Worm (Caenorhabditis elegans) whole organism, mixed stage, embryonic: ENCODE results near the gene math-38.

ENCODE experiments used
- ces-1 ChIP-seq: fragments of 150-350 bp; optimal IDR thresholded peaks from 2 replicates; lab custom pipeline; 2014; ENCODE audit warnings: missing biosample characterization, missing genetic modification reagents, missing genetic modification characterization
- nhr-12 ChIP-seq: fragments of 150-350 bp; optimal IDR thresholded peaks from 2 replicates; lab custom pipeline; 2014; ENCODE audit warnings: missing biosample characterization, missing genetic modification characterization
- nhr-76 ChIP-seq: sonication (generic microtip); optimal IDR thresholded peaks from 2 replicates; lab custom pipeline; 2017; ENCODE audit warnings: missing biosample characterization, missing genetic modification characterization

DNA sequence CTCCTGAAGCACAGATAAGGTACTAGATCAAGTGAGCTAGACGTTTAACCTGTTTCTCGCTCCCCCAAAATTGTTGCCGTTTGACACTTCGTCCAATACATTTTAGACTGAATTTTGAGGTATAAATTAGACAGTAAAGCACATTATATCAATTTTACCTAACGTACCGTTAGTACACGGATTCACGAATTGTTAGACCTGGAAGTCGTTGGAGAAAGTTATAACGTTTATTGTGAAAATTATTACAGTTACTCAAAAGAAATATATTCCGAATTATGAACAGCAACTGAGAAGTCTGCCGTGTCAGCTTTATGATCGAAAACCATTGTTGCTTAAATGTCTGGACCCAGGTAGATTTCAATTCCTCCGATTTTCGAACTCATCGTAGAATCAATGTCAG, 18.9 kb downstream of the math-38 start:
- TF ChIP-seq nhr-76 (tag; lab: Kevin White, UChicago) (no peak), nhr-12 (no peak), ces-1 (GFP tag; lab: Kevin White, UChicago) (no peak)
